Worm (Caenorhabditis elegans) whole organism, young adult: ENCODE results near the gene fbxa-153.
"Not testable (repeated sequence)": the region's sequence is repeated elsewhere in the genome, so short reads cannot be mapped to it uniquely, and the experiment has no call there.

ENCODE experiments used
- B0019.2 ChIP-seq: fragments of 200-800 bp; sonication (Bioruptor generic); conservative IDR thresholded peaks from 2 replicates; pipeline ENCODE4 v1.3.6; 2022; ENCODE audit warnings: missing genetic modification reagents, missing genetic modification characterization, missing compliant biosample characterization
- B0035.1 ChIP-seq: sonication (generic microtip); optimal IDR thresholded peaks from 2 replicates; lab custom pipeline; 2016; ENCODE audit warnings: missing genetic modification characterization, mild to moderate bottlenecking, missing compliant biosample characterization, missing genotype, missing genetic modification reagents
- B0336.3 ChIP-seq: fragments of 200-800 bp; sonication (Bioruptor generic); IDR thresholded peaks from 2 replicates; pipeline ENCODE4 v1.3.6; 2022; ENCODE audit warnings: missing genetic modification characterization, missing compliant biosample characterization
- F57C9.4 ChIP-seq: sonication (generic microtip); optimal IDR thresholded peaks from 2 replicates; lab custom pipeline; 2017; ENCODE audit warnings: mild to moderate bottlenecking, missing genetic modification characterization, missing compliant biosample characterization
- T07F8.4 ChIP-seq: sonication (generic microtip); optimal IDR thresholded peaks from 2 replicates; lab custom pipeline; 2016; ENCODE audit warnings: mild to moderate bottlenecking, missing genetic modification characterization, moderate library complexity, missing compliant biosample characterization
- Y95B8A.8 ChIP-seq: fragments of 200-800 bp; sonication (Bioruptor generic); IDR thresholded peaks from 2 replicates; pipeline ENCODE4 v1.3.6; 2022; ENCODE audit warnings: missing genetic modification reagents, missing genetic modification characterization, missing compliant biosample characterization
- ZK185.1 ChIP-seq: sonication (generic microtip); optimal IDR thresholded peaks from 2 replicates; lab custom pipeline; 2016; ENCODE audit warnings: mild to moderate bottlenecking, missing genetic modification characterization, missing compliant biosample characterization; ENCODE audit not compliant: poor library complexity, severe bottlenecking
- akir-1 ChIP-seq: fragments of 200-800 bp; sonication (Bioruptor generic); optimal IDR thresholded peaks from 2 replicates; lab custom pipeline; 2018; ENCODE audit warnings: mild to moderate bottlenecking, missing genetic modification characterization, moderate library complexity, missing compliant biosample characterization
- athp-1 ChIP-seq: sonication (generic microtip); optimal IDR thresholded peaks from 2 replicates; lab custom pipeline; 2017; ENCODE audit warnings: mild to moderate bottlenecking, missing genetic modification characterization, missing compliant biosample characterization
- ceh-100 ChIP-seq: fragments of 200-800 bp; sonication (Bioruptor generic); IDR thresholded peaks from 2 replicates; pipeline ENCODE4 v1.3.6; 2022; ENCODE audit warnings: missing genetic modification reagents, missing genetic modification characterization, missing compliant biosample characterization
- ceh-27 ChIP-seq: fragments of 200-800 bp; sonication (Bioruptor generic); optimal IDR thresholded peaks from 2 replicates; lab custom pipeline; 2018; ENCODE audit warnings: mild to moderate bottlenecking, missing genetic modification characterization, moderate library complexity, missing compliant biosample characterization
- ceh-40 ChIP-seq: fragments of 200-800 bp; sonication (Bioruptor generic); IDR thresholded peaks from 2 replicates; pipeline ENCODE4 v1.3.6; 2022; ENCODE audit warnings: missing genetic modification characterization, missing compliant biosample characterization
- dox-1 ChIP-seq: fragments of 200-800 bp; sonication (Bioruptor generic); IDR thresholded peaks from 2 replicates; pipeline ENCODE4 v1.3.6; 2022; ENCODE audit warnings: missing genetic modification reagents, missing genetic modification characterization, missing compliant biosample characterization
- egl-18 ChIP-seq: fragments of 200-800 bp; sonication (Bioruptor generic); IDR thresholded peaks from 2 replicates; pipeline ENCODE4 v1.3.6; 2022; ENCODE audit warnings: missing genetic modification reagents, missing genetic modification characterization, missing compliant biosample characterization
- hlh-26 ChIP-seq: fragments of 200-800 bp; sonication (Bioruptor generic); conservative IDR thresholded peaks from 2 replicates; pipeline ENCODE4 v1.3.6; 2022; ENCODE audit warnings: missing genetic modification reagents, missing genetic modification characterization, missing compliant biosample characterization
- hrde-1 ChIP-seq: sonication (generic microtip); optimal IDR thresholded peaks from 2 replicates; lab custom pipeline; 2016; ENCODE audit warnings: missing genetic modification characterization, mild to moderate bottlenecking, missing compliant biosample characterization, moderate library complexity, missing genotype, missing genetic modification reagents, borderline replicate concordance
- hsf-1 ChIP-seq: fragments of 200-800 bp; sonication (Bioruptor generic); IDR thresholded peaks from 2 replicates; pipeline ENCODE4 v1.3.6; 2022; ENCODE audit warnings: missing genetic modification reagents, missing genetic modification characterization, missing compliant biosample characterization
- lag-1 ChIP-seq: fragments of 200-800 bp; sonication (Bioruptor generic); IDR thresholded peaks from 2 replicates; pipeline ENCODE4 v1.3.6; 2022; ENCODE audit warnings: missing genetic modification reagents, missing genetic modification characterization, missing compliant biosample characterization
- let-526 ChIP-seq: fragments of 200-800 bp; sonication (Bioruptor generic); IDR thresholded peaks from 2 replicates; pipeline ENCODE4 v1.3.6; 2022; ENCODE audit warnings: missing genetic modification reagents, missing genetic modification characterization, missing compliant biosample characterization
- madf-6 ChIP-seq: fragments of 200-800 bp; sonication (Bioruptor generic); IDR thresholded peaks from 2 replicates; pipeline ENCODE4 v1.3.6; 2022; ENCODE audit warnings: missing genetic modification reagents, missing genetic modification characterization, missing compliant biosample characterization
- mcd-1 ChIP-seq: fragments of 200-800 bp; sonication (Bioruptor generic); IDR thresholded peaks from 2 replicates; pipeline ENCODE4 v1.3.6; 2022; ENCODE audit warnings: missing genetic modification reagents, missing genetic modification characterization, missing compliant biosample characterization
- nfya-2 ChIP-seq: fragments of 200-800 bp; sonication (Bioruptor generic); IDR thresholded peaks from 2 replicates; pipeline ENCODE4 v1.3.6; 2022; ENCODE audit warnings: missing genetic modification reagents, missing genetic modification characterization, missing compliant biosample characterization
- nhr-80 ChIP-seq: sonication (generic microtip); optimal IDR thresholded peaks from 2 replicates; lab custom pipeline; 2016; ENCODE audit warnings: missing genetic modification characterization, missing compliant biosample characterization
- pbrm-1 ChIP-seq: fragments of 200-800 bp; sonication (Bioruptor generic); IDR thresholded peaks from 2 replicates; pipeline ENCODE4 v1.3.6; 2022; ENCODE audit warnings: missing genetic modification reagents, missing genetic modification characterization, missing compliant biosample characterization
- rec-8 ChIP-seq, 2 experiments: sonication (generic microtip); optimal IDR thresholded peaks; 2 replicates each; lab custom pipeline; 2016; ENCODE audit warnings: mild to moderate bottlenecking in 2 of 2, missing genetic modification characterization in 2 of 2, missing genetic modification reagents in 2 of 2, missing genotype in 2 of 2, missing biosample characterization in 1 of 2, missing compliant biosample characterization in 1 of 2, moderate library complexity in 1 of 2
- sdz-38 ChIP-seq: sonication (generic microtip); optimal IDR thresholded peaks from 2 replicates; lab custom pipeline; 2016; ENCODE audit warnings: missing genotype, missing genetic modification characterization, missing compliant biosample characterization
- sea-2 ChIP-seq: fragments of 200-800 bp; sonication (Bioruptor generic); IDR thresholded peaks from 2 replicates; pipeline ENCODE4 v1.3.6; 2022; ENCODE audit warnings: missing genetic modification characterization, missing compliant biosample characterization
- unc-130 ChIP-seq: sonication (generic microtip); optimal IDR thresholded peaks from 2 replicates; lab custom pipeline; 2016; ENCODE audit warnings: missing genetic modification reagents, missing genetic modification characterization, missing compliant biosample characterization
- xnd-1 ChIP-seq: sonication (generic microtip); optimal IDR thresholded peaks from 2 replicates; lab custom pipeline; 2016; ENCODE audit warnings: missing genotype, missing genetic modification reagents, missing genetic modification characterization, missing compliant biosample characterization
- ztf-25 ChIP-seq: fragments of 200-800 bp; sonication (Bioruptor generic); IDR thresholded peaks from 2 replicates; pipeline ENCODE4 v1.3.6; 2022; ENCODE audit warnings: missing genetic modification reagents, missing genetic modification characterization, missing compliant biosample characterization

Gene fbxa-153

ce11 chrV:15650167-15650566 lies 40.0 kb upstream of the fbxa-153 start, which contains the start of gene sru-42:
TSS of gene sru-42 (plus strand) at chrV:15650467.
- TF ChIP-seq athp-1 (tag; lab: Kevin White, UChicago) (no peak), hrde-1 (tag; lab: Kevin White, UChicago) (no peak), unc-130 (GFP tag; lab: Kevin White, UChicago) (no peak), let-526 (GFP tag; lab: Robert Waterston, UW) (no peak), ceh-100 (GFP tag; lab: Robert Waterston, UW) (no peak), B0035.1 (no peak), T07F8.4 (tag; lab: Kevin White, UChicago) (no peak), ceh-27 (GFP tag; lab: Kevin White, UChicago) (no peak), egl-18 (GFP tag; lab: Robert Waterston, UW) (no peak), Y95B8A.8 (GFP tag; lab: Robert Waterston, UW) (no peak), sdz-38 (no peak), ztf-25 (GFP tag; lab: Robert Waterston, UW) (no peak), nhr-80 (tag; lab: Kevin White, UChicago) (no peak), hsf-1 (no peak), nfya-2 (GFP tag; lab: Robert Waterston, UW) (no peak), mcd-1 (GFP tag; lab: Robert Waterston, UW) (no peak), ZK185.1 (tag; lab: Kevin White, UChicago) (no peak), madf-6 (GFP tag; lab: Robert Waterston, UW) (no peak)

ce11 chrV:15647536-15648085 lies 37.4 kb upstream of the fbxa-153 start, which contains the start of the genes C55A1.7 and C55A1.6:
TSS of gene C55A1.7 (minus strand) at chrV:15647636.
TSS of gene C55A1.6 (plus strand) at chrV:15648035.
- TF ChIP-seq dox-1; sea-2; F57C9.4 (tag; lab: Kevin White, UChicago): not testable (repeated sequence)
- TF ChIP-seq, all 124 proteins: peak for 0; not testable (repeated sequence) for 124

DNA sequence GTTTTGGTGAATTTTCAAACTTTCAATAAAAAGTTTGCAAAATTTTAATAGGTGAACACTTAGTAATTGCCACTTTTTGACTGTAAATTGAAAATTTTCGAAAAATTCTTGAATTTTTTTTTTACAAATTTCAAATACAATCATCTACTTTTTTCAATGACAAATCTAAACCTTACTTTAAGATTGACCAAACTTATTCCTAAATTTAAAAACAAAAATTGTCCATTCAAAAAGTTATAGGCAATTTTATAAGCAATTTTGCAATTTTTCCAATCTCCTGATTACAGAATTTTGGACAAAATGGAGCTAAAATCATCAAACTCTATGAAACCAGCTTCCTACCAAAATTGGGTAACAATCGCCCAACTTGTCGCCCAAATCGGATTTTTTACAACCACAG lies 34.4 kb upstream of the fbxa-153 start, which contains the start of gene str-23:
Gene str-23 (plus strand): TSS at position 301 of the 400 bp plus-strand sequence.
- TF ChIP-seq pbrm-1 (GFP tag; lab: Robert Waterston, UW) (no peak), xnd-1 (no peak), ceh-40 (no peak)

ce11 chrV:15643192-15643591 lies 33.0 kb upstream of the fbxa-153 start, which contains the start of gene C55A1.4:
TSS of gene C55A1.4 (minus strand) at chrV:15643292.
- not testable (repeated sequence) for TF ChIP-seq rec-8 (tag; optimal IDR thresholded peaks at IDR 0.05; lab: Kevin White, UChicago); B0336.3 (GFP tag; lab: Robert Waterston, UW); lag-1 (GFP tag; lab: Robert Waterston, UW)

- TF ChIP-seq akir-1 (no peak), hlh-26 (no peak), B0019.2 (GFP tag; lab: Robert Waterston, UW) (no peak)
- TF ChIP-seq, all 124 proteins: peak for 0
Observed at ce11 chrV:15638853-15639252, 28.7 kb upstream of the fbxa-153 start, which contains the start of gene srz-44. TSS of gene srz-44 (minus strand) at chrV:15638953.
